Worm (Caenorhabditis elegans) whole organism, mixed stage, embryonic: Measurements from ENCODE around the gene T05A8.6.

Experiments
- ceh-43 ChIP-seq: fragments of 200-800 bp; sonication (Bioruptor generic); optimal IDR thresholded peaks from 2 replicates; lab custom pipeline; 2018; ENCODE audit warnings: mild to moderate bottlenecking, missing genetic modification characterization, moderate library complexity, missing compliant biosample characterization
- elt-1 ChIP-seq: sonication (generic microtip); optimal IDR thresholded peaks from 2 replicates; lab custom pipeline; 2017; ENCODE audit warnings: missing genetic modification characterization, mild to moderate bottlenecking, missing compliant biosample characterization, antibody characterized with exemption, moderate library complexity, borderline replicate concordance; ENCODE audit not compliant: insufficient read depth
- lin-13 ChIP-seq: fragments of 150-350 bp; optimal IDR thresholded peaks from 2 replicates; lab custom pipeline; 2014; ENCODE audit warnings: missing biosample characterization, missing genetic modification characterization
- mep-1 ChIP-seq: fragments of 150-350 bp; optimal IDR thresholded peaks from 2 replicates; lab custom pipeline; 2017; ENCODE audit warnings: missing biosample characterization, missing genetic modification reagents, missing genetic modification characterization, inconsistent platforms
- mls-2 ChIP-seq: sonication (generic microtip); optimal IDR thresholded peaks from 2 replicates; lab custom pipeline; 2016; ENCODE audit warnings: mild to moderate bottlenecking, missing genetic modification characterization, moderate library complexity, missing compliant biosample characterization
- nhr-28 ChIP-seq: fragments of 150-350 bp; optimal IDR thresholded peaks from 2 replicates; lab custom pipeline; 2014; ENCODE audit warnings: missing biosample characterization, missing genetic modification characterization
- unc-39 ChIP-seq: fragments of 150-350 bp; optimal IDR thresholded peaks from 2 replicates; lab custom pipeline; 2014; ENCODE audit warnings: missing biosample characterization, missing genetic modification characterization
- unc-62 ChIP-seq: fragments of 150-350 bp; optimal IDR thresholded peaks from 2 replicates; lab custom pipeline; 2014; ENCODE audit warnings: missing biosample characterization, missing genetic modification reagents, missing genetic modification characterization
- ztf-11 ChIP-seq: fragments of 150-350 bp; optimal IDR thresholded peaks from 2 replicates; lab custom pipeline; 2014; ENCODE audit warnings: missing biosample characterization, missing genetic modification characterization

- TF ChIP-seq mls-2 (tag; lab: Kevin White, UChicago) (no peak), unc-62 (GFP tag; lab: Kevin White, UChicago) (peak; percentile 73), lin-13 (tag; lab: Kevin White, UChicago) (no peak), ceh-43 (GFP tag; lab: Kevin White, UChicago) (no peak), unc-39 (tag; lab: Kevin White, UChicago) (no peak), nhr-28 (tag; lab: Kevin White, UChicago) (no peak), mep-1 (tag; lab: Kevin White, UChicago) (peak; percentile 48), ztf-11 (no peak), elt-1 (tag; lab: Kevin White, UChicago) (no peak)
Observed at ce11 chrII:2747956-2748621, 8.6 kb upstream of the T05A8.6 start.
